Worm (Caenorhabditis elegans) whole organism, L4/young adult: ENCODE results near the gene Y38H6C.25.
"Not testable (repeated sequence)": the region's sequence is repeated elsewhere in the genome, so short reads cannot be mapped to it uniquely, and the experiment has no call there.

Experiments used
- W03F9.2 ChIP-seq: fragments of 150-350 bp; optimal IDR thresholded peaks from 2 replicates; lab custom pipeline; 2014; ENCODE audit warnings: missing biosample characterization, missing genetic modification characterization
- dao-5 ChIP-seq: sonication (generic microtip); optimal IDR thresholded peaks from 2 replicates; lab custom pipeline; 2016; ENCODE audit warnings: missing genotype, missing genetic modification characterization, moderate library complexity, missing compliant biosample characterization
- him-1 ChIP-seq: sonication (generic microtip); optimal IDR thresholded peaks from 2 replicates; lab custom pipeline; 2016; ENCODE audit warnings: missing genotype, missing genetic modification reagents, missing genetic modification characterization, missing compliant biosample characterization

The Y38H6C.25 gene

ce11 chrV:20566454-20566853 is 47.4 kb downstream of the Y38H6C.25 start, which contains the start of gene F26F2.3:
Gene F26F2.3, minus strand, starts transcription at chrV:20566554.
- TF ChIP-seq dao-5 (tag; lab: Kevin White, UChicago) (no peak), him-1 (no peak), W03F9.2 (tag; lab: Kevin White, UChicago) (no peak)

ce11 chrV:20568995-20569394 is 50.0 kb downstream of the Y38H6C.25 start, which contains the start of gene F26F2.4:
Gene F26F2.4, plus strand, starts transcription at chrV:20569295.
- not testable (repeated sequence) for TF ChIP-seq dao-5 (tag; lab: Kevin White, UChicago); him-1; W03F9.2 (tag; lab: Kevin White, UChicago)
